Fruit fly (Drosophila melanogaster) whole organism, embryonic: ENCODE data around the gene CG13949.

Source experiments
- Adf1 ChIP-seq: fragments of 200-800 bp; sonication (Bioruptor generic); IDR thresholded peaks from 2 replicates; pipeline ENCODE4 v1.3.6; 2022; ENCODE audit warnings: missing biosample characterization, missing genetic modification characterization
- Atf3 ChIP-seq: fragments of 200-800 bp; sonication (Bioruptor generic); optimal IDR thresholded peaks from 3 replicates; lab custom pipeline; 2016; ENCODE audit warnings: missing biosample characterization, missing genetic modification characterization
- Bgb ChIP-seq: fragments of 200-800 bp; sonication (Bioruptor generic); IDR thresholded peaks from 2 replicates; pipeline ENCODE4 v1.3.6; 2022; ENCODE audit warnings: missing biosample characterization, missing genetic modification characterization; ENCODE audit not compliant: partially characterized antibody
- CG10209 ChIP-seq: fragments of 200-800 bp; sonication (Bioruptor generic); optimal IDR thresholded peaks from 3 replicates; lab custom pipeline; 2017; ENCODE audit warnings: missing biosample characterization, mild to moderate bottlenecking, missing genetic modification characterization, missing genetic modification reagents
- CG10654 ChIP-seq: fragments of 200-800 bp; sonication (Bioruptor generic); optimal IDR thresholded peaks from 2 replicates; lab custom pipeline; 2016; ENCODE audit warnings: missing biosample characterization, missing genetic modification characterization
- CG11456 ChIP-seq: fragments of 200-800 bp; sonication (Bioruptor generic); IDR thresholded peaks from 3 replicates; pipeline ENCODE4 v1.3.6; 2022; ENCODE audit warnings: missing biosample characterization, missing genetic modification characterization
- CG11560 ChIP-seq: fragments of 200-800 bp; sonication (Bioruptor generic); IDR thresholded peaks from 3 replicates; pipeline ENCODE4 v1.3.6; 2022; ENCODE audit warnings: missing biosample characterization, missing genetic modification characterization
- CG13296 ChIP-seq: fragments of 200-800 bp; sonication (Bioruptor generic); optimal IDR thresholded peaks from 3 replicates; lab custom pipeline; 2018; ENCODE audit warnings: missing biosample characterization, mild to moderate bottlenecking, missing genetic modification characterization
- CG13424 ChIP-seq: fragments of 200-800 bp; sonication (Bioruptor generic); optimal IDR thresholded peaks from 2 replicates; lab custom pipeline; 2019; ENCODE audit warnings: missing biosample characterization, mild to moderate bottlenecking, missing genetic modification characterization, moderate library complexity
- CG14050 ChIP-seq: fragments of 200-800 bp; sonication (Bioruptor generic); IDR thresholded peaks from 3 replicates; pipeline ENCODE4 v1.3.6; 2022; ENCODE audit warnings: missing biosample characterization, missing genetic modification characterization
- CG14667 ChIP-seq: fragments of 200-800 bp; sonication (Bioruptor generic); IDR thresholded peaks from 2 replicates; pipeline ENCODE4 v1.3.6; 2022; ENCODE audit warnings: missing biosample characterization, missing genetic modification characterization
- CG14965 ChIP-seq: fragments of 200-800 bp; sonication (Bioruptor generic); optimal IDR thresholded peaks from 2 replicates; lab custom pipeline; 2016; ENCODE audit warnings: missing biosample characterization, missing genetic modification characterization, borderline replicate concordance
- CG17359 ChIP-seq: fragments of 200-800 bp; sonication (Bioruptor generic); optimal IDR thresholded peaks from 3 replicates; lab custom pipeline; 2018; ENCODE audit warnings: missing biosample characterization, mild to moderate bottlenecking, missing genetic modification characterization, moderate library complexity
- CG17802 ChIP-seq: fragments of 200-800 bp; sonication (Bioruptor generic); optimal IDR thresholded peaks from 2 replicates; lab custom pipeline; 2018; ENCODE audit warnings: missing biosample characterization, mild to moderate bottlenecking, missing genetic modification characterization, moderate library complexity
- CG2678 ChIP-seq: fragments of 200-800 bp; sonication (Bioruptor generic); optimal IDR thresholded peaks from 3 replicates; lab custom pipeline; 2019; ENCODE audit warnings: missing biosample characterization, mild to moderate bottlenecking, missing genetic modification characterization, moderate library complexity
- CG4328 ChIP-seq: fragments of 200-800 bp; sonication (Bioruptor generic); optimal IDR thresholded peaks from 3 replicates; lab custom pipeline; 2017; ENCODE audit warnings: missing biosample characterization, missing genetic modification reagents, missing genetic modification characterization
- CG6765 ChIP-seq: fragments of 200-800 bp; sonication (Bioruptor generic); optimal IDR thresholded peaks from 3 replicates; lab custom pipeline; 2017; ENCODE audit warnings: missing biosample characterization, mild to moderate bottlenecking, missing genetic modification characterization
- CG6854 ChIP-seq: fragments of 200-800 bp; sonication (Bioruptor generic); optimal IDR thresholded peaks from 3 replicates; lab custom pipeline; 2017; ENCODE audit warnings: missing biosample characterization, mild to moderate bottlenecking, missing genetic modification characterization
- CG7928 ChIP-seq: fragments of 200-800 bp; sonication (Bioruptor generic); optimal IDR thresholded peaks from 2 replicates; lab custom pipeline; 2017; ENCODE audit warnings: missing biosample characterization, mild to moderate bottlenecking, missing genetic modification characterization
- CG8359 ChIP-seq: fragments of 200-800 bp; sonication (Bioruptor generic); optimal IDR thresholded peaks from 2 replicates; lab custom pipeline; 2017; ENCODE audit warnings: missing biosample characterization, mild to moderate bottlenecking, missing genetic modification characterization, borderline replicate concordance
- CG8388 ChIP-seq: fragments of 200-800 bp; sonication (Bioruptor generic); optimal IDR thresholded peaks from 2 replicates; lab custom pipeline; 2019; ENCODE audit warnings: missing biosample characterization, mild to moderate bottlenecking, missing genetic modification characterization, moderate library complexity
- CG8765 ChIP-seq: fragments of 200-800 bp; sonication (Bioruptor generic); IDR thresholded peaks from 2 replicates; pipeline ENCODE4 v1.3.6; 2022; ENCODE audit warnings: missing biosample characterization, missing genetic modification characterization
- CTCF ChIP-seq: fragments of 200-800 bp; sonication (Bioruptor generic); optimal IDR thresholded peaks from 2 replicates; lab custom pipeline; 2017; ENCODE audit warnings: missing biosample characterization, mild to moderate bottlenecking, missing genetic modification characterization, moderate library complexity
- D ChIP-seq, 2 experiments: fragments of 200-800 bp in 1 of 2; fragments of >200 bp in 1 of 2; sonication (Bioruptor generic) in 1 of 2; optimal IDR thresholded peaks; 2 replicates in 1 of 2; 3 replicates in 1 of 2; lab custom pipeline; 2017; ENCODE audit warnings: mild to moderate bottlenecking in 1 of 2, missing biosample characterization in 1 of 2, missing genetic modification characterization in 1 of 2, missing genetic modification reagents in 1 of 2
- D19B ChIP-seq: fragments of 200-800 bp; sonication (Bioruptor generic); optimal IDR thresholded peaks from 2 replicates; lab custom pipeline; 2017; ENCODE audit warnings: missing biosample characterization, mild to moderate bottlenecking, missing genetic modification characterization
- Dad ChIP-seq: fragments of 200-800 bp; sonication (Bioruptor generic); optimal IDR thresholded peaks from 3 replicates; lab custom pipeline; 2016; ENCODE audit warnings: missing biosample characterization, missing genetic modification characterization
- Dek ChIP-seq: fragments of 200-800 bp; sonication (Bioruptor generic); optimal IDR thresholded peaks from 3 replicates; lab custom pipeline; 2019; ENCODE audit warnings: missing biosample characterization, mild to moderate bottlenecking, missing genetic modification characterization, moderate library complexity
- Dfd ChIP-seq, 2 experiments: fragments of >200 bp; optimal IDR thresholded peaks; 2 replicates each; lab custom pipeline; 2017; ENCODE audit warnings: missing biosample characterization in 2 of 2, missing genetic modification characterization in 2 of 2
- Dip3 ChIP-seq: fragments of 200-800 bp; sonication (Bioruptor generic); optimal IDR thresholded peaks from 3 replicates; lab custom pipeline; 2016; ENCODE audit warnings: missing biosample characterization, missing genetic modification characterization
- Dll ChIP-seq: fragments of 200-800 bp; sonication (Bioruptor generic); IDR thresholded peaks from 4 replicates; pipeline ENCODE4 v1.3.6; 2022; ENCODE audit warnings: missing biosample characterization, missing genetic modification characterization; ENCODE audit not compliant: partially characterized antibody
- H15 ChIP-seq: fragments of 200-800 bp; sonication (Bioruptor generic); IDR thresholded peaks from 3 replicates; pipeline ENCODE4 v1.3.6; 2022; ENCODE audit warnings: missing biosample characterization, missing genetic modification characterization
- HLH54F ChIP-seq: fragments of 200-800 bp; sonication (Bioruptor generic); optimal IDR thresholded peaks from 3 replicates; lab custom pipeline; 2016; ENCODE audit warnings: missing biosample characterization, missing genetic modification characterization
- Lpt ChIP-seq: fragments of >200 bp; optimal IDR thresholded peaks from 2 replicates; lab custom pipeline; 2018; ENCODE audit warnings: missing biosample characterization, missing genetic modification characterization
- MESR4 ChIP-seq: fragments of 200-800 bp; sonication (Bioruptor generic); optimal IDR thresholded peaks from 2 replicates; lab custom pipeline; 2018; ENCODE audit warnings: missing biosample characterization, mild to moderate bottlenecking, missing genetic modification characterization, moderate library complexity
- Opbp ChIP-seq: fragments of 200-800 bp; sonication (Bioruptor generic); IDR thresholded peaks from 3 replicates; pipeline ENCODE4 v1.3.6; 2022; ENCODE audit warnings: missing biosample characterization, missing genetic modification characterization; ENCODE audit not compliant: partially characterized antibody
- PHDP ChIP-seq: fragments of 200-800 bp; sonication (Bioruptor generic); optimal IDR thresholded peaks from 3 replicates; lab custom pipeline; 2018; ENCODE audit warnings: missing biosample characterization, mild to moderate bottlenecking, missing genetic modification characterization, moderate library complexity
- Spps ChIP-seq: fragments of 200-800 bp; sonication (Bioruptor generic); optimal IDR thresholded peaks from 2 replicates; lab custom pipeline; 2018; ENCODE audit warnings: missing biosample characterization, mild to moderate bottlenecking, missing genetic modification characterization
- dm ChIP-seq: fragments of 200-800 bp; sonication (Bioruptor generic); optimal IDR thresholded peaks from 3 replicates; lab custom pipeline; 2016; ENCODE audit warnings: missing biosample characterization, missing genetic modification characterization
- esg ChIP-seq: fragments of 200-800 bp; sonication (Bioruptor generic); conservative IDR thresholded peaks from 2 replicates; pipeline ENCODE4 v1.3.6; 2022; ENCODE audit warnings: missing biosample characterization, missing genetic modification characterization
- fd3F ChIP-seq: fragments of 200-800 bp; sonication (Bioruptor generic); optimal IDR thresholded peaks from 2 replicates; lab custom pipeline; 2018; ENCODE audit warnings: missing biosample characterization, mild to moderate bottlenecking, missing genetic modification characterization, moderate library complexity
- gcm ChIP-seq: fragments of 200-800 bp; sonication (Bioruptor generic); optimal IDR thresholded peaks from 2 replicates; lab custom pipeline; 2019; ENCODE audit warnings: missing biosample characterization, mild to moderate bottlenecking, missing genetic modification characterization, moderate library complexity
- hth ChIP-seq: fragments of >200 bp; optimal IDR thresholded peaks from 2 replicates; lab custom pipeline; 2017; ENCODE audit warnings: inconsistent platforms
- lmd ChIP-seq: fragments of 200-800 bp; sonication (Bioruptor generic); IDR thresholded peaks from 2 replicates; pipeline ENCODE4 v1.3.6; 2022; ENCODE audit warnings: missing biosample characterization, missing genetic modification characterization
- oc ChIP-seq: fragments of 200-800 bp; sonication (Bioruptor generic); optimal IDR thresholded peaks from 2 replicates; lab custom pipeline; 2018; ENCODE audit warnings: missing biosample characterization, mild to moderate bottlenecking, missing genetic modification characterization, moderate library complexity
- pfk ChIP-seq: fragments of 200-800 bp; sonication (Bioruptor generic); optimal IDR thresholded peaks from 2 replicates; lab custom pipeline; 2018; ENCODE audit warnings: missing biosample characterization, mild to moderate bottlenecking, missing genetic modification characterization, moderate library complexity
- prd ChIP-seq, 3 experiments: fragments of >200 bp in 2 of 3; fragments of 200-800 bp in 1 of 3; sonication (Bioruptor generic) in 1 of 3; optimal IDR thresholded peaks in 2 of 3; IDR thresholded peaks in 1 of 3; 2 replicates in 2 of 3; 3 replicates in 1 of 3; pipeline versions ENCODE4 v1.3.6 to Lab custom; 2017 to 2022; ENCODE audit warnings: missing biosample characterization in 1 of 3, missing genetic modification characterization in 1 of 3
- slp2 ChIP-seq: fragments of 200-800 bp; sonication (Bioruptor generic); optimal IDR thresholded peaks from 2 replicates; lab custom pipeline; 2016; ENCODE audit warnings: missing biosample characterization, missing genetic modification characterization
- stwl ChIP-seq: fragments of 200-800 bp; sonication (Bioruptor generic); optimal IDR thresholded peaks from 3 replicates; lab custom pipeline; 2018; ENCODE audit warnings: missing biosample characterization, mild to moderate bottlenecking, missing genetic modification characterization, moderate library complexity
- trh ChIP-seq: fragments of 200-800 bp; sonication (Bioruptor generic); optimal IDR thresholded peaks from 2 replicates; lab custom pipeline; 2016; ENCODE audit warnings: missing biosample characterization, missing genetic modification characterization
- vfl ChIP-seq: fragments of 200-800 bp; sonication (Bioruptor generic); optimal IDR thresholded peaks from 2 replicates; lab custom pipeline; 2016; ENCODE audit warnings: missing biosample characterization, missing genetic modification characterization

The CG13949 gene

dm6 chr2L:825768-826263 lies 29.3 kb upstream of the CG13949 start, which contains the start of the genes CG3862 and dock (continued):
- TF ChIP-seq D (optimal IDR thresholded peaks at IDR 0.05; lab: Kevin White, UChicago) (peak; percentile 62), D (GFP tag; optimal IDR thresholded peaks at IDR 0.05; lab: Kevin White, UChicago) (no peak), Atf3 (GFP tag; lab: Kevin White, UChicago) (no peak), prd (optimal IDR thresholded peaks at IDR 0.05; lab: Kevin White, UChicago) (no peak), prd (GFP tag; IDR thresholded peaks at IDR 0.05; lab: Robert Waterston, UW) (peak; percentile 54), CG14965 (GFP tag; lab: Kevin White, UChicago) (no peak), CG10654 (no peak), pfk (GFP tag; lab: Kevin White, UChicago) (peak; percentile 12), CG17359 (tag; lab: Kevin White, UChicago) (peak; percentile 45), D19B (GFP tag; lab: Kevin White, UChicago) (no peak), gcm (GFP tag; lab: Kevin White, UChicago) (peak; percentile 39), HLH54F (GFP tag; lab: Kevin White, UChicago) (peak; percentile 56), slp2 (GFP tag; lab: Kevin White, UChicago) (no peak), Adf1 (GFP tag; lab: Robert Waterston, UW) (no peak), CTCF (peak; percentile 66), CG10209 (GFP tag; lab: Kevin White, UChicago) (no peak), CG17802 (no peak), CG4328 (peak; percentile 25), CG8765 (GFP tag; lab: Robert Waterston, UW) (0 out of 2 replicates have a peak, but pooled peaks have one; percentile 41), PHDP (peak; percentile 51), lmd (GFP tag; lab: Robert Waterston, UW) (peak; percentile 28; the same call in 1 of the 2 replicates), CG6854 (GFP tag; lab: Kevin White, UChicago) (no peak), trh (GFP tag; lab: Kevin White, UChicago) (no peak), Spps (peak; percentile 15), CG14050 (GFP tag; lab: Robert Waterston, UW) (no peak), Dfd (GFP tag; optimal IDR thresholded peaks at IDR 0.05; lab: Kevin White, UChicago) (no peak), H15 (GFP tag; lab: Robert Waterston, UW) (peak; percentile 33; the same call in 1 of the 3 replicates), CG8388 (GFP tag; lab: Kevin White, UChicago) (no peak), fd3F (peak; percentile 29), CG11560 (no peak), stwl (peak; percentile 75), Bgb (GFP tag; lab: Robert Waterston, UW) (peak; percentile 99), CG13296 (GFP tag; lab: Kevin White, UChicago) (peak; percentile 0), oc (peak; percentile 56), hth (lab: Kevin White, UChicago) (no peak), Lpt (GFP tag; lab: Kevin White, UChicago) (no peak), Opbp (GFP tag; lab: Robert Waterston, UW) (peak; percentile 97), CG7928 (GFP tag; lab: Kevin White, UChicago) (peak; percentile 88), Dll (GFP tag; lab: Robert Waterston, UW) (peak; percentile 88), dm (GFP tag; lab: Kevin White, UChicago) (peak; percentile 66), CG6765 (GFP tag; lab: Kevin White, UChicago) (peak; percentile 54), Dad (GFP tag; lab: Kevin White, UChicago) (peak; percentile 38), CG14667 (GFP tag; lab: Robert Waterston, UW) (no peak), CG8359 (GFP tag; lab: Kevin White, UChicago) (no peak), MESR4 (peak; percentile 96), CG2678 (peak; percentile 53), Dek (tag; lab: Kevin White, UChicago) (peak; percentile 36), Dip3 (GFP tag; lab: Kevin White, UChicago) (no peak), vfl (GFP tag; lab: Kevin White, UChicago) (peak; percentile 52), esg (GFP tag; lab: Robert Waterston, UW) (no peak), CG11456 (peak; percentile 77), CG13424 (peak; percentile 38)
